Worm (Caenorhabditis elegans): Measurements from ENCODE around the gene ldh-1.

ldh-1 gene

DNA sequence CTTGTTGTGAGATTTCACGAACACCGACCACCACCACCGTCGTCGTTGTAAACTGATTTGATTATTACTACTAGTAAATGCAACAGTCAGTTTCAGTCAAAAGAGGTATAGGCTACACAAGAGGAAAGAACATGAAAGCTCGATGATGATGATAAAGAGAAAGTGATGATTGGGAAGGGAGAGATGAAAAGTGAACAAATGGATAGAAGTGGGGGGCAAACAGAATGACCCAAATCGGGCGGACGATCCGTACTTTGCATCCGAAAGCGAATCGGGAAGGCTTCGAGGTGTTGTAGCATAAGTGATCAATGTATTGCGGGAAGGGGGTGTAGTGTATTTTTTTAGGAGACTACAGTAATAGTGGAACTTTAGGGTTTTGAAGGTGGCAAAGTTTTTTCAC lies 13.2 kb upstream of the ldh-1 start:
- TF ChIP-seq Y67H2A.10 (GFP tag; conservative IDR thresholded peaks at IDR 0.05) (no peak), madf-10 (tag; optimal IDR thresholded peaks at IDR 0.05) (no peak), K11D2.4 (GFP tag; IDR thresholded peaks at IDR 0.05) (no peak), ztf-28 (GFP tag; IDR thresholded peaks at IDR 0.05) (no peak), mxl-1 (tag; optimal IDR thresholded peaks at IDR 0.05) (no peak), F57C9.4 (tag; optimal IDR thresholded peaks at IDR 0.05) (no peak), mel-28 (tag; optimal IDR thresholded peaks at IDR 0.05; ENCODE audit: borderline replicate concordance) (no peak), lin-54 (GFP tag; optimal IDR thresholded peaks at IDR 0.05) (no peak), xnd-1 (tag; optimal IDR thresholded peaks at IDR 0.05) (no peak), dpl-1 (GFP tag; optimal IDR thresholded peaks at IDR 0.05) (no peak), gei-17 (GFP tag; optimal IDR thresholded peaks at IDR 0.05) (no peak), pbrm-1 (GFP tag; IDR thresholded peaks at IDR 0.05) (no peak), lag-1 (GFP tag; IDR thresholded peaks at IDR 0.05) (no peak), ztf-18 (tag; optimal IDR thresholded peaks at IDR 0.05) (no peak), F49E8.2 (tag; optimal IDR thresholded peaks at IDR 0.05; ENCODE audit: insufficient read depth) (no peak), F10E7.11 (tag; optimal IDR thresholded peaks at IDR 0.05) (no peak), chd-7 (tag; optimal IDR thresholded peaks at IDR 0.05) (no peak), B0261.1 (tag; optimal IDR thresholded peaks at IDR 0.05) (no peak), ztf-25 (GFP tag; IDR thresholded peaks at IDR 0.05) (no peak), pha-4 (tag; optimal IDR thresholded peaks at IDR 0.05) (no peak)

DNA sequence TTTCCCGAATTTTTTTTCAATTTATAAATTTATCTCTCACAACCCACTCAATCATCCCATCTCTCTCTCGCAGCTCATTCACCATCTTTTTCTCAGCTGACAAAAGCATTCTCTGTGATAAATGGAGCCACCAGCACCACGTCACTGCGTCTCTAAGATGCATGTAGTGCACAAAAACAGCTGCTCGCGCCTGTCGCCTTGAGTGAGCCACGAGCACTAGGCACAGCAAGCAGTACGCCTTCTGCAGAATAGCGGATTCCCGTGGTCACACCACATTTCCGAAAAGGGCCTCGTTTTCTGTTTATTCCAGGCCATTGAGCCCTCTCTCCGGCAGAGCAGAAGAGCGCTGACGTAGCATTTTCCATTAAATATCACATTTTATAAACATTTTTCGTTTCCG lies 10.4 kb upstream of the ldh-1 start, which contains the start of gene F13D12.10:
Gene F13D12.10 (plus strand): TSS at position 231 of the 400 bp plus-strand sequence.
- TF ChIP-seq somi-1 (GFP tag; optimal IDR thresholded peaks at IDR 0.05) (peak; percentile 47), Y95B8A.8 (GFP tag; IDR thresholded peaks at IDR 0.05) (no peak), rpc-1 (optimal IDR thresholded peaks at IDR 0.05) (no peak), rpc-1 (tag; optimal IDR thresholded peaks at IDR 0.05) (no peak), cebp-1 (GFP tag; IDR thresholded peaks at IDR 0.05) (no peak), cebp-1 (tag; optimal IDR thresholded peaks at IDR 0.05) (peak; percentile 6), hmg-1.2 (GFP tag; IDR thresholded peaks at IDR 0.05) (no peak), ztf-26 (tag; optimal IDR thresholded peaks at IDR 0.05) (no peak), sdz-38 (tag; optimal IDR thresholded peaks at IDR 0.05) (no peak), zfh-2 (GFP tag; conservative IDR thresholded peaks at IDR 0.05) (peak; percentile 75), ZK185.1 (tag; optimal IDR thresholded peaks at IDR 0.05; ENCODE audit: poor library complexity, severe bottlenecking) (no peak), ztf-25 (GFP tag; IDR thresholded peaks at IDR 0.05) (no peak)

DNA sequence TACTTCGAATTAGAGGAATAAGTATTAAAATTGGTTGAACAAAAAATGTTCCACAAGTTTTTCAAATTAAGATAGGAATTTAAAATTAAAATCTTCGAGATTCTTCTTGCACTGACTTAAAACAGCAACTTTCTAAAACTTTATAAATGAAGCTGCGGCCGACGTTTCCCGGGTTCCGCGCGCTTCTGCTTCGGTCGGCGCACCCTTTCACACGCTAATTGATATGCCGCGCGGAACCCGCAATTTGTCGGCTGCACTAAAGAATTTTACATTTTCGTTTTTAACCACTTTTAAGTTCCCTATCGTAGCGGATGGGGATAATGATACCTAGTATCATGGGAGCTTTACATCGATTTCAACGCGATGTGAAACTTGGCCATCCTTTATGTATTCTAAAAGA lies 9.3 kb upstream of the ldh-1 start:
- no peak for TF ChIP-seq F57C9.4 (tag; optimal IDR thresholded peaks at IDR 0.05)
- TF ChIP-seq snpc-4 (GFP tag; optimal IDR thresholded peaks at IDR 0.05) = peak; percentile 79
- TF ChIP-seq snpc-4 (tag; optimal IDR thresholded peaks at IDR 0.05) = peak; percentile 57 to 96 (median 88)
- peak; percentile 33 for TF ChIP-seq snpc-3.4 (tag; optimal IDR thresholded peaks at IDR 0.05)
- peak; percentile 56 for TF ChIP-seq hmg-1.2 (GFP tag; IDR thresholded peaks at IDR 0.05)
- no peak for TF ChIP-seq ceh-27 (GFP tag; optimal IDR thresholded peaks at IDR 0.05)
- peak; percentile 6; the same call in 1 of the 2 replicates for TF ChIP-seq madf-6 (GFP tag; IDR thresholded peaks at IDR 0.05)
- TF ChIP-seq snpc-1.1 (tag; optimal IDR thresholded peaks at IDR 0.05; ENCODE audit: insufficient read depth) = peak; percentile 84
